Worm (Caenorhabditis elegans) whole organism, L1 larva: ENCODE results near the gene F25H9.2.

ENCODE experiments used
- C04F5.9 ChIP-seq: sonication (generic microtip); optimal IDR thresholded peaks from 2 replicates; lab custom pipeline; 2016; ENCODE audit warnings: missing genetic modification characterization, missing compliant biosample characterization
- C16A3.4 ChIP-seq: fragments of 150-350 bp; optimal IDR thresholded peaks from 2 replicates; lab custom pipeline; 2014; ENCODE audit warnings: missing biosample characterization, missing genetic modification characterization
- C34B4.2 ChIP-seq: sonication (generic microtip); optimal IDR thresholded peaks from 2 replicates; lab custom pipeline; 2017; ENCODE audit warnings: mild to moderate bottlenecking, missing genetic modification characterization, missing compliant biosample characterization
- F16B12.6 ChIP-seq: fragments of 150-350 bp; optimal IDR thresholded peaks from 2 replicates; lab custom pipeline; 2014; ENCODE audit warnings: missing biosample characterization, missing genetic modification characterization
- Y116A8C.19 ChIP-seq: sonication (generic microtip); optimal IDR thresholded peaks from 2 replicates; lab custom pipeline; 2016; ENCODE audit warnings: missing compliant biosample characterization, missing genetic modification characterization, borderline replicate concordance
- alr-1 ChIP-seq: fragments of 200-800 bp; sonication (Bioruptor generic); optimal IDR thresholded peaks from 2 replicates; lab custom pipeline; 2018; ENCODE audit warnings: borderline replicate concordance, mild to moderate bottlenecking, missing genetic modification characterization, missing compliant biosample characterization
- aly-2 ChIP-seq: fragments of 150-350 bp; optimal IDR thresholded peaks from 2 replicates; lab custom pipeline; 2014; ENCODE audit warnings: missing biosample characterization, missing genetic modification characterization
- blmp-1 ChIP-seq: fragments of 150-350 bp; optimal IDR thresholded peaks from 2 replicates; lab custom pipeline; 2014; ENCODE audit warnings: missing biosample characterization, missing genetic modification characterization
- ceh-8 ChIP-seq: fragments of 200-800 bp; sonication (Bioruptor generic); optimal IDR thresholded peaks from 2 replicates; lab custom pipeline; 2018; ENCODE audit warnings: mild to moderate bottlenecking, missing genetic modification characterization, moderate library complexity, missing compliant biosample characterization
- ceh-82 ChIP-seq, 3 experiments: fragments of 150-350 bp in 1 of 3; sonication (generic microtip) in 2 of 3; optimal IDR thresholded peaks; 2 replicates each; lab custom pipeline; 2014 to 2017; ENCODE audit warnings: missing biosample characterization in 3 of 3, missing genetic modification characterization in 3 of 3
- ceh-88 ChIP-seq: fragments of 200-800 bp; sonication (Bioruptor generic); IDR thresholded peaks from 2 replicates; pipeline ENCODE4 v1.3.6; 2022; ENCODE audit warnings: missing genetic modification characterization, missing compliant biosample characterization
- ceh-90 ChIP-seq: sonication (generic microtip); optimal IDR thresholded peaks from 2 replicates; lab custom pipeline; 2016; ENCODE audit warnings: missing genetic modification characterization, missing compliant biosample characterization
- dpl-1 ChIP-seq, 3 experiments: fragments of 150-350 bp in 2 of 3; sonication (generic microtip) in 1 of 3; optimal IDR thresholded peaks; 2 replicates each; lab custom pipeline; 2014 to 2017; ENCODE audit warnings: missing biosample characterization in 3 of 3, missing genetic modification characterization in 3 of 3, missing genetic modification reagents in 3 of 3
- egl-13 ChIP-seq: sonication (generic microtip); optimal IDR thresholded peaks from 2 replicates; lab custom pipeline; 2016; ENCODE audit warnings: missing genotype, missing genetic modification reagents, missing genetic modification characterization, missing compliant biosample characterization
- elt-3 ChIP-seq, 6 experiments: fragments of 150-350 bp in 1 of 6; sonication (generic microtip); optimal IDR thresholded peaks; 2 replicates each; lab custom pipeline; 2017 to 2018; ENCODE audit warnings: missing biosample characterization in 6 of 6, missing genetic modification characterization in 6 of 6, inconsistent platforms in 1 of 6
- fkh-4 ChIP-seq: sonication (generic microtip); optimal IDR thresholded peaks from 2 replicates; lab custom pipeline; 2016; ENCODE audit warnings: missing compliant biosample characterization, missing genetic modification characterization, borderline replicate concordance
- fkh-8 ChIP-seq: sonication (generic microtip); optimal IDR thresholded peaks from 2 replicates; lab custom pipeline; 2016; ENCODE audit warnings: mild to moderate bottlenecking, missing genetic modification characterization, missing compliant biosample characterization
- fos-1 ChIP-seq: fragments of 150-350 bp; optimal IDR thresholded peaks from 2 replicates; lab custom pipeline; 2014; ENCODE audit warnings: missing biosample characterization, missing genetic modification characterization
- grh-1 ChIP-seq: fragments of 200-800 bp; sonication (Bioruptor generic); IDR thresholded peaks from 2 replicates; pipeline ENCODE4 v1.3.6; 2022; ENCODE audit warnings: missing genetic modification reagents, missing genetic modification characterization, missing compliant biosample characterization
- hlh-4 ChIP-seq: sonication (generic microtip); optimal IDR thresholded peaks from 2 replicates; lab custom pipeline; 2016; ENCODE audit warnings: mild to moderate bottlenecking, missing genetic modification characterization, missing compliant biosample characterization
- irx-1 ChIP-seq: sonication (generic microtip); optimal IDR thresholded peaks from 2 replicates; lab custom pipeline; 2016; ENCODE audit warnings: missing genetic modification characterization, missing compliant biosample characterization
- jun-1 ChIP-seq: fragments of 150-350 bp; optimal IDR thresholded peaks from 2 replicates; lab custom pipeline; 2014; ENCODE audit warnings: missing biosample characterization, missing genetic modification reagents, missing genetic modification characterization
- lin-14 ChIP-seq: fragments of 200-800 bp; sonication (Bioruptor generic); optimal IDR thresholded peaks from 2 replicates; lab custom pipeline; 2018; ENCODE audit warnings: mild to moderate bottlenecking, missing genetic modification characterization, moderate library complexity, missing compliant biosample characterization
- lin-35 ChIP-seq, 2 experiments: fragments of 150-350 bp; optimal IDR thresholded peaks; 2 replicates each; lab custom pipeline; 2014; ENCODE audit warnings: missing biosample characterization in 2 of 2, missing genetic modification characterization in 2 of 2, missing genetic modification reagents in 2 of 2
- lin-39 ChIP-seq: fragments of 150-350 bp; optimal IDR thresholded peaks from 2 replicates; lab custom pipeline; 2014; ENCODE audit warnings: missing biosample characterization, missing genetic modification reagents, missing genetic modification characterization
- lir-3 ChIP-seq: sonication (generic microtip); optimal IDR thresholded peaks from 2 replicates; lab custom pipeline; 2016; ENCODE audit warnings: mild to moderate bottlenecking, missing genetic modification characterization, moderate library complexity, missing compliant biosample characterization; ENCODE audit not compliant: poor library complexity
- mab-9 ChIP-seq: fragments of 200-800 bp; sonication (Bioruptor generic); IDR thresholded peaks from 2 replicates; pipeline ENCODE4 v1.3.6; 2022; ENCODE audit warnings: missing genetic modification reagents, missing genetic modification characterization, missing compliant biosample characterization
- mef-2 ChIP-seq: fragments of 150-350 bp; optimal IDR thresholded peaks from 2 replicates; lab custom pipeline; 2014; ENCODE audit warnings: missing biosample characterization, missing genetic modification characterization
- mep-1 ChIP-seq: fragments of 150-350 bp; optimal IDR thresholded peaks from 2 replicates; lab custom pipeline; 2014; ENCODE audit warnings: missing biosample characterization, missing genetic modification characterization
- nhr-12 ChIP-seq: sonication (generic microtip); optimal IDR thresholded peaks from 2 replicates; lab custom pipeline; 2017; ENCODE audit warnings: missing biosample characterization, missing genetic modification characterization
- nhr-237 ChIP-seq: fragments of 150-350 bp; optimal IDR thresholded peaks from 2 replicates; lab custom pipeline; 2014; ENCODE audit warnings: missing biosample characterization, missing genetic modification characterization
- nhr-28 ChIP-seq: fragments of 150-350 bp; optimal IDR thresholded peaks from 2 replicates; lab custom pipeline; 2014; ENCODE audit warnings: missing biosample characterization, missing genetic modification characterization
- nhr-47 ChIP-seq: sonication (generic microtip); optimal IDR thresholded peaks from 2 replicates; lab custom pipeline; 2016; ENCODE audit warnings: mild to moderate bottlenecking, missing genetic modification characterization, moderate library complexity, missing compliant biosample characterization
- nhr-84 ChIP-seq: sonication (generic microtip); optimal IDR thresholded peaks from 2 replicates; lab custom pipeline; 2017; ENCODE audit warnings: missing biosample characterization, missing genetic modification characterization
- nhr-85 ChIP-seq: sonication (generic microtip); peaks from one replicate; lab custom pipeline; 2016; ENCODE audit warnings: missing genetic modification characterization, inconsistent platforms, missing compliant biosample characterization
- nhr-90 ChIP-seq: sonication (generic microtip); optimal IDR thresholded peaks from 2 replicates; lab custom pipeline; 2016; ENCODE audit warnings: mild to moderate bottlenecking, missing genetic modification characterization, missing compliant biosample characterization; ENCODE audit not compliant: poor library complexity
- pag-3 ChIP-seq: sonication (generic microtip); optimal IDR thresholded peaks from 2 replicates; lab custom pipeline; 2017; ENCODE audit warnings: missing genetic modification characterization, mild to moderate bottlenecking, missing compliant biosample characterization, antibody characterized with exemption, borderline replicate concordance; ENCODE audit not compliant: insufficient read depth
- pax-3 ChIP-seq: fragments of 200-800 bp; sonication (Bioruptor generic); optimal IDR thresholded peaks from 2 replicates; lab custom pipeline; 2018; ENCODE audit warnings: mild to moderate bottlenecking, missing genetic modification characterization, moderate library complexity, missing compliant biosample characterization
- pqm-1 ChIP-seq: sonication (generic microtip); optimal IDR thresholded peaks from 3 replicates; lab custom pipeline; 2017; ENCODE audit warnings: missing biosample characterization, missing genetic modification characterization
- skn-1 ChIP-seq: fragments of 150-350 bp; optimal IDR thresholded peaks from 2 replicates; lab custom pipeline; 2014; ENCODE audit warnings: missing biosample characterization, missing genetic modification characterization
- snpc-4 ChIP-seq: fragments of 150-350 bp; optimal IDR thresholded peaks from 2 replicates; lab custom pipeline; 2014; ENCODE audit warnings: missing biosample characterization, missing genetic modification characterization
- snu-23 ChIP-seq: sonication (generic microtip); optimal IDR thresholded peaks from 2 replicates; lab custom pipeline; 2016; ENCODE audit warnings: missing genetic modification characterization, missing compliant biosample characterization
- sox-4 ChIP-seq: sonication (generic microtip); optimal IDR thresholded peaks from 2 replicates; lab custom pipeline; 2016; ENCODE audit warnings: missing genetic modification characterization, missing compliant biosample characterization
- sup-37 ChIP-seq: fragments of 200-800 bp; sonication (Bioruptor generic); optimal IDR thresholded peaks from 2 replicates; lab custom pipeline; 2018; ENCODE audit warnings: mild to moderate bottlenecking, missing genetic modification characterization, missing compliant biosample characterization
- swsn-7 ChIP-seq: sonication (generic microtip); optimal IDR thresholded peaks from 2 replicates; lab custom pipeline; 2016; ENCODE audit warnings: missing genetic modification characterization, missing compliant biosample characterization
- tbx-2 ChIP-seq: sonication (generic microtip); optimal IDR thresholded peaks from 2 replicates; lab custom pipeline; 2016; ENCODE audit warnings: missing genetic modification characterization, missing compliant biosample characterization
- tlp-1 ChIP-seq: fragments of 150-350 bp; optimal IDR thresholded peaks from 2 replicates; lab custom pipeline; 2014; ENCODE audit warnings: missing biosample characterization, missing genetic modification characterization
- unc-62 ChIP-seq: fragments of 150-350 bp; optimal IDR thresholded peaks from 2 replicates; lab custom pipeline; 2014; ENCODE audit warnings: missing biosample characterization, missing genetic modification reagents, missing genetic modification characterization
- unc-98 ChIP-seq: fragments of 200-800 bp; sonication (Bioruptor generic); IDR thresholded peaks from 2 replicates; pipeline ENCODE4 v1.3.6; 2022; ENCODE audit warnings: missing genetic modification characterization, missing compliant biosample characterization
- vab-15 ChIP-seq: sonication (generic microtip); optimal IDR thresholded peaks from 2 replicates; lab custom pipeline; 2017; ENCODE audit warnings: missing genotype, mild to moderate bottlenecking, missing genetic modification characterization, missing compliant biosample characterization
- zip-4 ChIP-seq: fragments of 200-800 bp; sonication (Bioruptor generic); optimal IDR thresholded peaks from 2 replicates; lab custom pipeline; 2018; ENCODE audit warnings: mild to moderate bottlenecking, missing genetic modification characterization, moderate library complexity, missing compliant biosample characterization

Gene F25H9.2

DNA sequence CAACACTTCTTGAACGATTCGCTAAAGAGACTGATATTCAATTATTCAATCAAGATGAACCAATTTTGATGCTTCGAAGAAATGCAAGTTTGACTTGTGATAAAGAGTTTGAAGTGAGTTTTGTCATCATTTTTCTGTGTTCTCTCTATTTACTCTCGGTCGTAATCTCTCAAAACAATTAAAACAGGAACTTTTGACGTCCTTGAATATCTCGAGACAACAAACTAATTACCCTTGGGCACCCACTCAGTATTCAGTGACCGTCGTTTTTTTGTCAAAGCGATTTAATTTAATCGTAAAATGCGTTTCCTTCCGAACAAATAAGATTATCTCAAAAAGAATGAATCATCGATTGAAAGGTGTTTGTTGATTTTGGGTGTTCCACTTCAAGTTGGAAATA, 6.2 kb downstream of the F25H9.2 start (continued):
- TF ChIP-seq ceh-82 (tag; optimal IDR thresholded peaks at IDR 0.05; lab: Kevin White, UChicago) (no peak), pqm-1 (no peak), dpl-1 (GFP tag; optimal IDR thresholded peaks at IDR 0.05; lab: Kevin White, UChicago) (peak in 1 of 3 experiments; percentile 1), mef-2 (tag; lab: Kevin White, UChicago) (no peak), unc-98 (GFP tag; lab: Robert Waterston, UW) (no peak), sox-4 (no peak), C04F5.9 (tag; lab: Kevin White, UChicago) (no peak), zip-4 (GFP tag; lab: Kevin White, UChicago) (no peak), mab-9 (GFP tag; lab: Robert Waterston, UW) (no peak), sup-37 (GFP tag; lab: Kevin White, UChicago) (no peak), fkh-8 (tag; lab: Kevin White, UChicago) (no peak), nhr-47 (tag; lab: Kevin White, UChicago) (no peak), lin-39 (no peak), fos-1 (no peak), nhr-90 (tag; lab: Kevin White, UChicago) (no peak), blmp-1 (tag; lab: Kevin White, UChicago) (peak; percentile 35), snpc-4 (tag; lab: Kevin White, UChicago) (no peak), ceh-88 (no peak), nhr-12 (tag; lab: Kevin White, UChicago) (no peak), mep-1 (tag; lab: Kevin White, UChicago) (no peak), lir-3 (tag; lab: Kevin White, UChicago) (no peak), nhr-85 (tag; lab: Kevin White, UChicago) (peak; percentile 67), snu-23 (GFP tag; lab: Kevin White, UChicago) (peak; percentile 4), elt-3 (tag; optimal IDR thresholded peaks at IDR 0.05; lab: Kevin White, UChicago) (peak in 1 of 6 experiments; percentile 1), hlh-4 (tag; lab: Kevin White, UChicago) (no peak), C34B4.2 (no peak), fkh-4 (tag; lab: Kevin White, UChicago) (no peak), F16B12.6 (no peak), ceh-90 (tag; lab: Kevin White, UChicago) (no peak), egl-13 (no peak), irx-1 (tag; lab: Kevin White, UChicago) (no peak), jun-1 (tag; lab: Kevin White, UChicago) (no peak), swsn-7 (no peak), tlp-1 (tag; lab: Kevin White, UChicago) (no peak), pag-3 (tag; lab: Kevin White, UChicago) (no peak), grh-1 (GFP tag; lab: Robert Waterston, UW) (no peak), nhr-237 (tag; lab: Kevin White, UChicago) (no peak), skn-1 (tag; lab: Kevin White, UChicago) (peak; percentile 73), lin-35 (GFP tag; optimal IDR thresholded peaks at IDR 0.05; lab: Kevin White, UChicago) (no peak), Y116A8C.19 (tag; lab: Kevin White, UChicago) (no peak), lin-14 (GFP tag; lab: Kevin White, UChicago) (peak; percentile 65)

ce11 chrV:13468190-13468765, 10.4 kb downstream of the F25H9.2 start, which contains the start of the genes F25H9.6 and F25H9.7:
Gene F25H9.6 (minus strand): TSS chrV:13468361.
Gene F25H9.7 (plus strand): TSS chrV:13468376.
- TF ChIP-seq jun-1 (tag; lab: Kevin White, UChicago) (peak; percentile 69), tbx-2 (peak; percentile 97), blmp-1 (tag; lab: Kevin White, UChicago) (peak; percentile 60), irx-1 (tag; lab: Kevin White, UChicago) (peak; percentile 97), pax-3 (tag; lab: Kevin White, UChicago) (peak; percentile 100), lir-3 (tag; lab: Kevin White, UChicago) (peak; percentile 99), vab-15 (tag; lab: Kevin White, UChicago) (peak; percentile 94), C16A3.4 (peak; percentile 56), pag-3 (tag; lab: Kevin White, UChicago) (no peak), alr-1 (tag; lab: Kevin White, UChicago) (no peak), nhr-28 (no peak), skn-1 (tag; lab: Kevin White, UChicago) (peak; percentile 51), egl-13 (peak; percentile 94), snpc-4 (tag; lab: Kevin White, UChicago) (peak; percentile 75), aly-2 (tag; lab: Kevin White, UChicago) (peak; percentile 41), ceh-8 (GFP tag; lab: Kevin White, UChicago) (peak; percentile 93), nhr-84 (tag; lab: Kevin White, UChicago) (no peak), unc-62 (GFP tag; lab: Kevin White, UChicago) (no peak), ceh-90 (tag; lab: Kevin White, UChicago) (peak; percentile 95), hlh-4 (tag; lab: Kevin White, UChicago) (peak; percentile 87)
